Worm (Caenorhabditis elegans): ENCODE measurements around the gene gex-4.
"Not testable (repeated sequence)": the region's sequence is repeated elsewhere in the genome, so short reads cannot be mapped to it uniquely, and the experiment has no call there.

ce11 chrIII:12192589-12192988 is 25.8 kb downstream of the gex-4 start:
- not testable (repeated sequence) for TF ChIP-seq ccch-3 (GFP tag; optimal IDR thresholded peaks at IDR 0.05); him-1 (tag; optimal IDR thresholded peaks at IDR 0.05); Y53G8AR.9 (GFP tag; conservative IDR thresholded peaks at IDR 0.05); repo-1 (tag; optimal IDR thresholded peaks at IDR 0.05); dpl-1 (GFP tag; optimal IDR thresholded peaks at IDR 0.05); nhr-179 (tag; optimal IDR thresholded peaks at IDR 0.05); sea-2 (GFP tag; IDR thresholded peaks at IDR 0.05); ekl-4 (GFP tag; IDR thresholded peaks at IDR 0.05); lin-35 (GFP tag; optimal IDR thresholded peaks at IDR 0.05); madf-6 (GFP tag; IDR thresholded peaks at IDR 0.05); hmg-20 (GFP tag; IDR thresholded peaks at IDR 0.05); pha-4 (tag; optimal IDR thresholded peaks at IDR 0.05)

Data from whole organism, young adult.